Worm (Caenorhabditis elegans) whole organism, young adult: ENCODE data around the gene T04H1.12.

ENCODE experiments used
- B0336.3 ChIP-seq: fragments of 200-800 bp; sonication (Bioruptor generic); IDR thresholded peaks from 2 replicates; pipeline ENCODE4 v1.3.6; 2022; ENCODE audit warnings: missing genetic modification characterization, missing compliant biosample characterization
- F22D6.2 ChIP-seq: sonication (generic microtip); optimal IDR thresholded peaks from 2 replicates; lab custom pipeline; 2016; ENCODE audit warnings: mild to moderate bottlenecking, missing genetic modification characterization, missing compliant biosample characterization
- F23B12.7 ChIP-seq: sonication (generic microtip); optimal IDR thresholded peaks from 2 replicates; lab custom pipeline; 2017; ENCODE audit warnings: missing genetic modification characterization, mild to moderate bottlenecking, missing compliant biosample characterization, antibody characterized with exemption, moderate library complexity; ENCODE audit not compliant: insufficient read depth
- F39B2.1 ChIP-seq: fragments of 200-800 bp; sonication (Bioruptor generic); IDR thresholded peaks from 2 replicates; pipeline ENCODE4 v1.3.6; 2022; ENCODE audit warnings: missing genetic modification reagents, missing genetic modification characterization, missing compliant biosample characterization
- F49E8.2 ChIP-seq: sonication (generic microtip); optimal IDR thresholded peaks from 3 replicates; lab custom pipeline; 2017; ENCODE audit warnings: missing genetic modification characterization, mild to moderate bottlenecking, missing compliant biosample characterization, antibody characterized with exemption, moderate library complexity; ENCODE audit not compliant: insufficient read depth
- T07F8.4 ChIP-seq: sonication (generic microtip); optimal IDR thresholded peaks from 2 replicates; lab custom pipeline; 2016; ENCODE audit warnings: mild to moderate bottlenecking, missing genetic modification characterization, moderate library complexity, missing compliant biosample characterization
- Y53G8AR.9 ChIP-seq: fragments of 200-800 bp; sonication (Bioruptor generic); conservative IDR thresholded peaks from 2 replicates; pipeline ENCODE4 v1.3.6; 2022; ENCODE audit warnings: missing genetic modification reagents, missing genetic modification characterization, missing compliant biosample characterization
- Y56A3A.18 ChIP-seq: fragments of 200-800 bp; sonication (Bioruptor generic); IDR thresholded peaks from 2 replicates; pipeline ENCODE4 v1.3.6; 2022; ENCODE audit warnings: missing genetic modification reagents, missing genetic modification characterization, missing compliant biosample characterization
- Y79H2A.3 ChIP-seq: fragments of 200-800 bp; sonication (Bioruptor generic); conservative IDR thresholded peaks from 2 replicates; pipeline ENCODE4 v1.3.6; 2022; ENCODE audit warnings: missing genetic modification reagents, missing genetic modification characterization, missing compliant biosample characterization
- Y95B8A.8 ChIP-seq: fragments of 200-800 bp; sonication (Bioruptor generic); IDR thresholded peaks from 2 replicates; pipeline ENCODE4 v1.3.6; 2022; ENCODE audit warnings: missing genetic modification reagents, missing genetic modification characterization, missing compliant biosample characterization
- akir-1 ChIP-seq: fragments of 200-800 bp; sonication (Bioruptor generic); optimal IDR thresholded peaks from 2 replicates; lab custom pipeline; 2018; ENCODE audit warnings: mild to moderate bottlenecking, missing genetic modification characterization, moderate library complexity, missing compliant biosample characterization
- ama-1 ChIP-seq, 3 experiments: fragments of 150-350 bp in 1 of 3; sonication (generic microtip) in 2 of 3; optimal IDR thresholded peaks; 2 replicates each; lab custom pipeline; 2014 to 2018; ENCODE audit warnings: missing biosample characterization in 2 of 3, missing genetic modification characterization in 2 of 3, missing genetic modification reagents in 2 of 3
- atf-7 ChIP-seq: sonication (generic microtip); optimal IDR thresholded peaks from 2 replicates; lab custom pipeline; 2017; ENCODE audit warnings: mild to moderate bottlenecking, missing genetic modification characterization, missing compliant biosample characterization
- cebp-1 ChIP-seq, 2 experiments: fragments of 200-800 bp in 1 of 2; sonication (Bioruptor generic) in 1 of 2; sonication (generic microtip) in 1 of 2; IDR thresholded peaks in 1 of 2; optimal IDR thresholded peaks in 1 of 2; 2 replicates each; pipeline versions ENCODE4 v1.3.6 to Lab custom; 2017 to 2022; ENCODE audit warnings: missing compliant biosample characterization in 2 of 2, missing genetic modification characterization in 2 of 2, mild to moderate bottlenecking in 1 of 2, missing genetic modification reagents in 1 of 2, moderate library complexity in 1 of 2
- ceh-27 ChIP-seq: fragments of 200-800 bp; sonication (Bioruptor generic); optimal IDR thresholded peaks from 2 replicates; lab custom pipeline; 2018; ENCODE audit warnings: mild to moderate bottlenecking, missing genetic modification characterization, moderate library complexity, missing compliant biosample characterization
- dpl-1 ChIP-seq: fragments of 150-350 bp; optimal IDR thresholded peaks from 2 replicates; lab custom pipeline; 2014; ENCODE audit warnings: missing biosample characterization, missing genetic modification reagents, missing genetic modification characterization
- egl-44 ChIP-seq: fragments of 200-800 bp; sonication (Bioruptor generic); IDR thresholded peaks from 2 replicates; pipeline ENCODE4 v1.3.6; 2022; ENCODE audit warnings: missing genetic modification reagents, missing genetic modification characterization, missing compliant biosample characterization
- hlh-26 ChIP-seq: fragments of 200-800 bp; sonication (Bioruptor generic); conservative IDR thresholded peaks from 2 replicates; pipeline ENCODE4 v1.3.6; 2022; ENCODE audit warnings: missing genetic modification reagents, missing genetic modification characterization, missing compliant biosample characterization
- hmg-1.2 ChIP-seq: fragments of 200-800 bp; sonication (Bioruptor generic); IDR thresholded peaks from 2 replicates; pipeline ENCODE4 v1.3.6; 2022; ENCODE audit warnings: missing genetic modification reagents, missing genetic modification characterization, missing compliant biosample characterization
- hrde-1 ChIP-seq: sonication (generic microtip); optimal IDR thresholded peaks from 2 replicates; lab custom pipeline; 2016; ENCODE audit warnings: missing genetic modification characterization, mild to moderate bottlenecking, missing compliant biosample characterization, moderate library complexity, missing genotype, missing genetic modification reagents, borderline replicate concordance
- let-526 ChIP-seq: fragments of 200-800 bp; sonication (Bioruptor generic); IDR thresholded peaks from 2 replicates; pipeline ENCODE4 v1.3.6; 2022; ENCODE audit warnings: missing genetic modification reagents, missing genetic modification characterization, missing compliant biosample characterization
- madf-3 ChIP-seq: fragments of 200-800 bp; sonication (Bioruptor generic); IDR thresholded peaks from 2 replicates; pipeline ENCODE4 v1.3.6; 2022; ENCODE audit warnings: missing genetic modification reagents, missing genetic modification characterization, missing compliant biosample characterization
- madf-6 ChIP-seq: fragments of 200-800 bp; sonication (Bioruptor generic); IDR thresholded peaks from 2 replicates; pipeline ENCODE4 v1.3.6; 2022; ENCODE audit warnings: missing genetic modification reagents, missing genetic modification characterization, missing compliant biosample characterization
- mes-4 ChIP-seq: sonication (generic microtip); optimal IDR thresholded peaks from 2 replicates; lab custom pipeline; 2016; ENCODE audit warnings: missing genotype, missing genetic modification characterization, missing compliant biosample characterization
- mxl-1 ChIP-seq: sonication (generic microtip); optimal IDR thresholded peaks from 2 replicates; lab custom pipeline; 2016; ENCODE audit warnings: missing genetic modification characterization, missing compliant biosample characterization
- nhr-179 ChIP-seq: sonication (generic microtip); optimal IDR thresholded peaks from 2 replicates; lab custom pipeline; 2016; ENCODE audit warnings: mild to moderate bottlenecking, missing genetic modification characterization, missing compliant biosample characterization
- pbrm-1 ChIP-seq: fragments of 200-800 bp; sonication (Bioruptor generic); IDR thresholded peaks from 2 replicates; pipeline ENCODE4 v1.3.6; 2022; ENCODE audit warnings: missing genetic modification reagents, missing genetic modification characterization, missing compliant biosample characterization
- pha-4 ChIP-seq: fragments of 150-350 bp; sonication (generic microtip); optimal IDR thresholded peaks from 2 replicates; lab custom pipeline; 2014; ENCODE audit warnings: missing biosample characterization, missing genetic modification reagents, missing genetic modification characterization
- rcor-1 ChIP-seq: fragments of 200-800 bp; sonication (Bioruptor generic); IDR thresholded peaks from 2 replicates; pipeline ENCODE4 v1.3.6; 2022; ENCODE audit warnings: missing genetic modification reagents, missing genetic modification characterization, missing compliant biosample characterization
- rec-8 ChIP-seq, 2 experiments: sonication (generic microtip); optimal IDR thresholded peaks; 2 replicates each; lab custom pipeline; 2016; ENCODE audit warnings: mild to moderate bottlenecking in 2 of 2, missing genetic modification characterization in 2 of 2, missing genetic modification reagents in 2 of 2, missing genotype in 2 of 2, missing biosample characterization in 1 of 2, missing compliant biosample characterization in 1 of 2, moderate library complexity in 1 of 2
- sdz-38 ChIP-seq: sonication (generic microtip); optimal IDR thresholded peaks from 2 replicates; lab custom pipeline; 2016; ENCODE audit warnings: missing genotype, missing genetic modification characterization, missing compliant biosample characterization
- snpc-1.3 ChIP-seq: sonication (generic microtip); optimal IDR thresholded peaks from 2 replicates; lab custom pipeline; 2017; ENCODE audit warnings: missing genetic modification characterization, mild to moderate bottlenecking, missing compliant biosample characterization, antibody characterized with exemption, moderate library complexity, missing genotype, missing genetic modification reagents; ENCODE audit not compliant: insufficient read depth
- somi-1 ChIP-seq: fragments of 200-800 bp; sonication (Bioruptor generic); optimal IDR thresholded peaks from 2 replicates; lab custom pipeline; 2018; ENCODE audit warnings: mild to moderate bottlenecking, missing genetic modification characterization, missing compliant biosample characterization
- sptf-2 ChIP-seq: fragments of 200-800 bp; sonication (Bioruptor generic); optimal IDR thresholded peaks from 2 replicates; lab custom pipeline; 2018; ENCODE audit warnings: mild to moderate bottlenecking, missing genetic modification characterization, missing compliant biosample characterization
- tbx-9 ChIP-seq: sonication (generic microtip); optimal IDR thresholded peaks from 2 replicates; lab custom pipeline; 2016; ENCODE audit warnings: borderline replicate concordance, missing genetic modification characterization, inconsistent platforms, missing compliant biosample characterization
- unc-62 ChIP-seq: fragments of 150-350 bp; optimal IDR thresholded peaks from 2 replicates; lab custom pipeline; 2014; ENCODE audit warnings: missing biosample characterization, missing genetic modification reagents, missing genetic modification characterization
- zfh-2 ChIP-seq: fragments of 200-800 bp; sonication (Bioruptor generic); conservative IDR thresholded peaks from 2 replicates; pipeline ENCODE4 v1.3.6; 2022; ENCODE audit warnings: missing genetic modification reagents, missing genetic modification characterization, missing compliant biosample characterization
- ztf-18 ChIP-seq: sonication (generic microtip); optimal IDR thresholded peaks from 2 replicates; lab custom pipeline; 2016; ENCODE audit warnings: missing genotype, mild to moderate bottlenecking, missing genetic modification characterization, missing compliant biosample characterization
- ztf-26 ChIP-seq: sonication (generic microtip); optimal IDR thresholded peaks from 2 replicates; lab custom pipeline; 2017; ENCODE audit warnings: missing genetic modification characterization, missing compliant biosample characterization
- ztf-28 ChIP-seq: fragments of 200-800 bp; sonication (Bioruptor generic); IDR thresholded peaks from 2 replicates; pipeline ENCODE4 v1.3.6; 2022; ENCODE audit warnings: missing genetic modification reagents, missing genetic modification characterization, missing compliant biosample characterization
- ztf-3 ChIP-seq: fragments of 200-800 bp; sonication (Bioruptor generic); optimal IDR thresholded peaks from 2 replicates; lab custom pipeline; 2018; ENCODE audit warnings: mild to moderate bottlenecking, missing genetic modification characterization, missing compliant biosample characterization
- ztf-6 ChIP-seq: fragments of 200-800 bp; sonication (Bioruptor generic); IDR thresholded peaks from 2 replicates; pipeline ENCODE4 v1.3.6; 2022; ENCODE audit warnings: missing genetic modification reagents, missing genetic modification characterization, missing compliant biosample characterization

Gene T04H1.12

DNA sequence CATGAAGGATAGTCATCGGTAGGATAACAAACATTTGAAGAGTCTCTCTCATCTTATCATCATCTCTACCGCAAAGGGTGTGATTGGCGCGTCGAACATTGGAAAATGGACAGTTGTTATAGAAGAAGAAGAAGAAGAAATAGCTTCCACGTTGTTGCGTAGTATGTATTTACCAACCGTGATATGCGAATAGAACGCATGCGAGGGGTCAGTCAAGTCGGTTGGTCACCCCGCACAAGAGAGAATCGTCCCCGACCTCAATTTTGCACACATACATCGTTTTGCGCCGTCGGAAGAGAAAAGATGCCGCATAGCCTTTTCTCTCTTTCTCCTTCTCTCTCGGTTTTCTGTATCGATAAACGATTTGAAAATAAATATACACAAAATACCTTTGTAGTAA lies 39.6 kb downstream of the T04H1.12 start:
- TF ChIP-seq madf-6 = no peak
- no peak for TF ChIP-seq rec-8 (tag; optimal IDR thresholded peaks at IDR 0.05; lab: Kevin White, UChicago)
- TF ChIP-seq ceh-27 = no peak
- TF ChIP-seq T07F8.4 (tag; lab: Kevin White, UChicago) = no peak
- TF ChIP-seq somi-1 = no peak
- no peak for TF ChIP-seq cebp-1 (GFP tag; IDR thresholded peaks at IDR 0.05; lab: Robert Waterston, UW)
- TF ChIP-seq cebp-1 (tag; optimal IDR thresholded peaks at IDR 0.05; lab: Kevin White, UChicago) = no peak
- no peak for TF ChIP-seq nhr-179 (tag; lab: Kevin White, UChicago)
- no peak for TF ChIP-seq Y79H2A.3 (GFP tag; lab: Robert Waterston, UW)
- TF ChIP-seq hlh-26 (GFP tag; lab: Robert Waterston, UW) = no peak
- no peak for TF ChIP-seq F23B12.7 (tag; lab: Kevin White, UChicago)
- no peak for TF ChIP-seq Y53G8AR.9
- TF ChIP-seq Y95B8A.8 (GFP tag; lab: Robert Waterston, UW) = no peak
- TF ChIP-seq ztf-18 (tag; lab: Kevin White, UChicago) = no peak
- no peak for TF ChIP-seq egl-44 (GFP tag; lab: Robert Waterston, UW)
- no peak for TF ChIP-seq ztf-26
- TF ChIP-seq atf-7 (tag; lab: Kevin White, UChicago) = no peak
- no peak for TF ChIP-seq pbrm-1 (GFP tag; lab: Robert Waterston, UW)
- TF ChIP-seq sdz-38 (tag; lab: Kevin White, UChicago) = no peak

DNA sequence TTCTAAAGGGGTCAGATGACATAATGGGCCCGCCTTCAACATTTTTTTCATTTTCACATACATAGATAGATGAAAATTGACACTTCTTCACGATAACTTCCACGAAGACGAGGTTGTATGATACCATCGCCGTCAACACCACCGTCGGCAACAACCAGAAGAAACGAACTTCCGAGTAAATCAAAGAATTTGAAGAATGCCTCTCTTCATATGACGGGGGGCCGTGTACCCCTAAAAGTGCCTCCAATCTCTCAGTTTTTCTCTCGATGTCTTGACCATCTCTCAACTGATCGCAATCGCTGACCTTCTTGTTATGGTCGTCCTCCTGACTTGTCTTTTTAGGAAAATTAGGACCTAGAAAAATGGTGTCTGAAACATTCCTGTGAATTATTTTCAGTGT lies 40.1 kb downstream of the T04H1.12 start:
- TF ChIP-seq ama-1 (optimal IDR thresholded peaks at IDR 0.05; lab: Kevin White, UChicago) = no peak
- TF ChIP-seq ama-1 (GFP tag; optimal IDR thresholded peaks at IDR 0.05; lab: Kevin White, UChicago) = no peak
- TF ChIP-seq ztf-6 (GFP tag; lab: Robert Waterston, UW) = no peak
- no peak for TF ChIP-seq unc-62
- no peak for TF ChIP-seq let-526 (GFP tag; lab: Robert Waterston, UW)
- no peak for TF ChIP-seq F49E8.2
- TF ChIP-seq akir-1 (GFP tag; lab: Kevin White, UChicago) = no peak
- no peak for TF ChIP-seq hmg-1.2 (GFP tag; lab: Robert Waterston, UW)
- no peak for TF ChIP-seq B0336.3 (GFP tag; lab: Robert Waterston, UW)
- no peak for TF ChIP-seq mes-4 (tag; lab: Kevin White, UChicago)
- TF ChIP-seq hrde-1 = no peak
- TF ChIP-seq tbx-9 (tag; lab: Kevin White, UChicago) = no peak
- no peak for TF ChIP-seq snpc-1.3 (tag; lab: Kevin White, UChicago)
- no peak for TF ChIP-seq rcor-1 (GFP tag; lab: Robert Waterston, UW)
- TF ChIP-seq mxl-1 = no peak
- no peak for TF ChIP-seq nhr-179 (tag; lab: Kevin White, UChicago)
- TF ChIP-seq ztf-18 (tag; lab: Kevin White, UChicago) = no peak
- TF ChIP-seq pha-4 (tag; lab: Kevin White, UChicago) = no peak

DNA sequence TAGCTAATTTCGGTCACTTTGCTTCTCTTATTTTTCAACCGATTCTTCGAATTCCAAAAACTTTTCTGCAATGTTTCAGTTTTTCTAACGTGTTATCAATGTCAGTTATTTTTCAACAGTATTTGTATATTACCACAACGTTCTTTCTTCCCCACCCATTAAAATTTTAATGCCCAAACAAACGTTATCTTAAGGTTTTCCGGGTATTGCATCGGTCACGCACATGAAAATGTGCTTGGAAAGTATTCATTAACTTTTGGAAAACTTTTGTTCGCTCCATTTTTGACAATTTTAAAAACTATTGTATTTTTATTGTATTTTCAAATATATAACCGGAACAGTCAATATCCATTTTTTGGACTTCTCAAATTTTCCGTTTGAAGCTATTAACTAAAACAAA lies 40.7 kb downstream of the T04H1.12 start:
- TF ChIP-seq F49E8.2 (no peak), ztf-6 (GFP tag; lab: Robert Waterston, UW) (no peak), madf-6 (no peak), ztf-26 (no peak), zfh-2 (GFP tag; lab: Robert Waterston, UW) (no peak), F39B2.1 (no peak), F22D6.2 (tag; lab: Kevin White, UChicago) (no peak), dpl-1 (GFP tag; lab: Kevin White, UChicago) (no peak), Y56A3A.18 (GFP tag; lab: Robert Waterston, UW) (no peak), ztf-28 (GFP tag; lab: Robert Waterston, UW) (no peak), pbrm-1 (GFP tag; lab: Robert Waterston, UW) (no peak), madf-3 (GFP tag; lab: Robert Waterston, UW) (no peak), sptf-2 (GFP tag; lab: Kevin White, UChicago) (no peak), ztf-3 (GFP tag; lab: Kevin White, UChicago) (no peak), rcor-1 (GFP tag; lab: Robert Waterston, UW) (no peak)
